Worm (Caenorhabditis elegans) whole organism, L4 larva: Measurements from ENCODE around the gene patr-1.

ENCODE experiments used
- F37D6.2 ChIP-seq: sonication (generic microtip); optimal IDR thresholded peaks from 2 replicates; lab custom pipeline; 2016; ENCODE audit warnings: mild to moderate bottlenecking, missing genetic modification characterization, missing compliant biosample characterization
- R02D3.7 ChIP-seq: fragments of 150-350 bp; sonication (generic microtip); optimal IDR thresholded peaks from 3 replicates; lab custom pipeline; 2014; ENCODE audit warnings: missing biosample characterization, missing genetic modification characterization
- T26A8.4 ChIP-seq: fragments of 200-800 bp; sonication (Bioruptor generic); IDR thresholded peaks from 2 replicates; pipeline ENCODE4 v1.3.6; 2022; ENCODE audit warnings: missing genetic modification characterization, missing compliant biosample characterization
- ZK337.2 ChIP-seq: fragments of 200-800 bp; sonication (Bioruptor generic); IDR thresholded peaks from 2 replicates; pipeline ENCODE4 v1.3.6; 2022; ENCODE audit warnings: missing genetic modification reagents, missing genetic modification characterization, missing compliant biosample characterization
- aha-1 ChIP-seq: fragments of 150-350 bp; peaks from one replicate; lab custom pipeline; 2014; ENCODE audit warnings: missing biosample characterization, missing genetic modification characterization
- ama-1 ChIP-seq: fragments of 150-350 bp; optimal IDR thresholded peaks from 2 replicates; lab custom pipeline; 2014; ENCODE audit warnings: inconsistent platforms, mixed read lengths
- attf-4 ChIP-seq: sonication (generic microtip); optimal IDR thresholded peaks from 3 replicates; lab custom pipeline; 2017; ENCODE audit warnings: missing biosample characterization, missing genetic modification characterization
- cey-2 ChIP-seq: sonication (generic microtip); optimal IDR thresholded peaks from 3 replicates; lab custom pipeline; 2017; ENCODE audit warnings: missing genetic modification characterization, mild to moderate bottlenecking, missing compliant biosample characterization, antibody characterized with exemption, borderline replicate concordance; ENCODE audit not compliant: insufficient read depth
- daf-16 ChIP-seq, 3 experiments: sonication (generic microtip); optimal IDR thresholded peaks; 2 replicates each; lab custom pipeline; 2016 to 2017; ENCODE audit warnings: missing genetic modification characterization in 3 of 3, missing genetic modification reagents in 3 of 3, mild to moderate bottlenecking in 2 of 3, missing compliant biosample characterization in 2 of 3, missing biosample characterization in 1 of 3, moderate library complexity in 1 of 3
- daf-19 ChIP-seq: fragments of 200-800 bp; sonication (Bioruptor generic); conservative IDR thresholded peaks from 2 replicates; pipeline ENCODE4 v1.3.6; 2022; ENCODE audit warnings: missing genetic modification characterization, missing compliant biosample characterization
- dve-1 ChIP-seq: sonication (generic microtip); optimal IDR thresholded peaks from 2 replicates; lab custom pipeline; 2017; ENCODE audit warnings: antibody characterized with exemption, mild to moderate bottlenecking, missing genetic modification characterization, missing compliant biosample characterization; ENCODE audit not compliant: insufficient read depth
- hmg-1.1 ChIP-seq: fragments of 200-800 bp; sonication (Bioruptor generic); IDR thresholded peaks from 2 replicates; pipeline ENCODE4 v1.3.6; 2022; ENCODE audit warnings: missing genetic modification reagents, missing genetic modification characterization, missing compliant biosample characterization
- lin-15B ChIP-seq: fragments of 150-350 bp; sonication (generic microtip); optimal IDR thresholded peaks from 3 replicates; lab custom pipeline; 2014; ENCODE audit warnings: missing biosample characterization, missing genetic modification characterization
- lin-38 ChIP-seq: fragments of 200-800 bp; sonication (Bioruptor generic); IDR thresholded peaks from 2 replicates; pipeline ENCODE4 v1.3.6; 2022; ENCODE audit warnings: missing genetic modification reagents, missing genetic modification characterization, missing compliant biosample characterization
- lir-3 ChIP-seq: sonication (generic microtip); optimal IDR thresholded peaks from 2 replicates; lab custom pipeline; 2016; ENCODE audit warnings: mild to moderate bottlenecking, missing genetic modification characterization, missing compliant biosample characterization
- lsy-2 ChIP-seq, 2 experiments: fragments of 150-350 bp in 1 of 2; sonication (generic microtip) in 1 of 2; optimal IDR thresholded peaks; 2 replicates each; lab custom pipeline; 2014 to 2017; ENCODE audit warnings: missing biosample characterization in 2 of 2, missing genetic modification characterization in 2 of 2
- madf-9 ChIP-seq: fragments of 200-800 bp; sonication (Bioruptor generic); conservative IDR thresholded peaks from 2 replicates; pipeline ENCODE4 v1.3.6; 2022; ENCODE audit warnings: missing genetic modification reagents, missing genetic modification characterization, missing compliant biosample characterization
- mes-2 ChIP-seq: sonication (generic microtip); optimal IDR thresholded peaks from 2 replicates; lab custom pipeline; 2016; ENCODE audit warnings: missing genotype, mild to moderate bottlenecking, missing genetic modification characterization, missing compliant biosample characterization; ENCODE audit not compliant: poor library complexity, severe bottlenecking
- nhr-10 ChIP-seq: fragments of 150-350 bp; optimal IDR thresholded peaks from 2 replicates; lab custom pipeline; 2014; ENCODE audit warnings: missing biosample characterization, missing genetic modification characterization
- nhr-11 ChIP-seq: fragments of 150-350 bp; optimal IDR thresholded peaks from 2 replicates; lab custom pipeline; 2014; ENCODE audit warnings: missing biosample characterization, missing genetic modification characterization
- nhr-42 ChIP-seq: fragments of 200-800 bp; sonication (Bioruptor generic); IDR thresholded peaks from 2 replicates; pipeline ENCODE4 v1.3.6; 2022; ENCODE audit warnings: missing genetic modification characterization, missing compliant biosample characterization
- nhr-76 ChIP-seq: fragments of 150-350 bp; optimal IDR thresholded peaks from 2 replicates; lab custom pipeline; 2014; ENCODE audit warnings: missing biosample characterization, missing genetic modification characterization
- pha-4 ChIP-seq, 2 experiments: fragments of 150-350 bp in 1 of 2; fragments of 200-800 bp in 1 of 2; sonication (Bioruptor generic) in 1 of 2; IDR thresholded peaks in 1 of 2; optimal IDR thresholded peaks in 1 of 2; 2 replicates each; pipeline versions ENCODE4 v1.3.6 to Lab custom; 2014 to 2022; ENCODE audit warnings: missing genetic modification characterization in 2 of 2, missing genetic modification reagents in 2 of 2, missing biosample characterization in 1 of 2, missing compliant biosample characterization in 1 of 2
- php-3 ChIP-seq: fragments of 200-800 bp; sonication (Bioruptor generic); IDR thresholded peaks from 2 replicates; pipeline ENCODE4 v1.3.6; 2022; ENCODE audit warnings: missing genetic modification reagents, missing genetic modification characterization, missing compliant biosample characterization
- pqm-1 ChIP-seq: sonication (generic microtip); optimal IDR thresholded peaks from 2 replicates; lab custom pipeline; 2017; ENCODE audit warnings: missing biosample characterization, missing genetic modification characterization
- set-16 ChIP-seq: fragments of 200-800 bp; sonication (Bioruptor generic); IDR thresholded peaks from 2 replicates; pipeline ENCODE4 v1.3.6; 2022; ENCODE audit warnings: missing genetic modification reagents, missing genetic modification characterization, missing compliant biosample characterization
- skn-1 ChIP-seq: fragments of 150-350 bp; optimal IDR thresholded peaks from 2 replicates; lab custom pipeline; 2014; ENCODE audit warnings: missing biosample characterization, missing genetic modification characterization
- spr-3 ChIP-seq: fragments of 200-800 bp; sonication (Bioruptor generic); optimal IDR thresholded peaks from 2 replicates; lab custom pipeline; 2018; ENCODE audit warnings: mild to moderate bottlenecking, missing genetic modification characterization, missing compliant biosample characterization
- tra-1 ChIP-seq: fragments of 200-800 bp; sonication (Bioruptor generic); IDR thresholded peaks from 2 replicates; pipeline ENCODE4 v1.3.6; 2022; ENCODE audit warnings: missing genetic modification reagents, missing genetic modification characterization, missing compliant biosample characterization
- unc-62 ChIP-seq, 3 experiments: fragments of 150-350 bp in 1 of 3; sonication (generic microtip); optimal IDR thresholded peaks in 2 of 3; peaks in 1 of 3; 1 replicate in 1 of 3; 2 replicates in 2 of 3; lab custom pipeline; 2014 to 2017; ENCODE audit warnings: missing biosample characterization in 3 of 3, missing genetic modification characterization in 3 of 3, missing genetic modification reagents in 3 of 3, missing genotype in 1 of 3
- zfp-3 ChIP-seq: fragments of 200-800 bp; sonication (Bioruptor generic); conservative IDR thresholded peaks from 2 replicates; pipeline ENCODE4 v1.3.6; 2022; ENCODE audit warnings: missing genetic modification reagents, missing genetic modification characterization, missing compliant biosample characterization

The patr-1 gene

ce11 chrII:11782493-11782892 is 4.8 kb upstream of the patr-1 start, which contains the start of gene F43G6.16 (continued):
- no peak for TF ChIP-seq pha-4 (GFP tag; IDR thresholded peaks at IDR 0.05; lab: Robert Waterston, UW)
- TF ChIP-seq pha-4 (tag; optimal IDR thresholded peaks at IDR 0.05; lab: Kevin White, UChicago), result no peak
- no peak for TF ChIP-seq attf-4 (tag; lab: Kevin White, UChicago)
- no peak for TF ChIP-seq madf-9
- TF ChIP-seq dve-1 (tag; lab: Kevin White, UChicago), result no peak
- no peak for TF ChIP-seq lir-3 (tag; lab: Kevin White, UChicago)
- peak in 1 of 2 experiments; percentile 94 for TF ChIP-seq lsy-2 (tag; optimal IDR thresholded peaks at IDR 0.05; lab: Kevin White, UChicago)
- TF ChIP-seq nhr-10 (tag; lab: Kevin White, UChicago), result no peak
- TF ChIP-seq skn-1 (tag; lab: Kevin White, UChicago), result no peak
- no peak for TF ChIP-seq nhr-11 (tag; lab: Kevin White, UChicago)
- TF ChIP-seq ama-1, result no peak
- no peak for TF ChIP-seq nhr-42

DNA sequence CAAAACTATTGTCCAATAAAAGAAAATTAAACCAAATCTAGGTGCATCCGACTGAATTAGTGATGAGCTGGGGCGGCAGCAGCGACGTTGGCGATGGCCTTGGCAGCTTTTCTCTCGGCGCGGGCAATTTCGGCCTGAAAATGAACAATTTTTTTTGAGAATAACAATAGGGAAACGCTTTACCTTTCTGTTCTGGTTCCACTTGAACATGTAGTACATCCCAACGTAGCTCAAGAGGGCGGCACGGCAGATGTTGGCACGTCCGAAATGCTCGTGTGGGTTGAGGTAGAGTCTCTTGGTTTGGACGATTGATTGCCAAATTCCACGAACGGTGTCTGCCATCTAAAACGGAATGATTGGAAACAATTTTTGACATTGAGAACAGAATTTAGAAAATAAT is 3.5 kb downstream of the patr-1 start, which contains the start of gene F44E5.1:
F44E5.1 (minus strand) TSS at position 342 of the 400 bp plus-strand sequence.
- TF ChIP-seq lin-38 (GFP tag; lab: Robert Waterston, UW), result peak; percentile 46
- peak; percentile 9 for TF ChIP-seq mes-2
- no peak for TF ChIP-seq ZK337.2 (GFP tag; lab: Robert Waterston, UW)
- peak; percentile 59; the same call in 1 of the 2 replicates for TF ChIP-seq zfp-3 (GFP tag; lab: Robert Waterston, UW)
- TF ChIP-seq ama-1, result peak; percentile 86
- peak; percentile 62; the same call in 1 of the 2 replicates for TF ChIP-seq php-3 (GFP tag; lab: Robert Waterston, UW)
- TF ChIP-seq hmg-1.1 (GFP tag; lab: Robert Waterston, UW), result 0 out of 2 replicates have a peak, but pooled peaks have one; percentile 11
- TF ChIP-seq nhr-11 (tag; lab: Kevin White, UChicago), result no peak

- TF ChIP-seq daf-16 (GFP tag; optimal IDR thresholded peaks at IDR 0.05; lab: Kevin White, UChicago), result no peak
- TF ChIP-seq daf-16 (tag; optimal IDR thresholded peaks at IDR 0.05; lab: Kevin White, UChicago), result no peak
- TF ChIP-seq R02D3.7 (tag; lab: Kevin White, UChicago), result no peak
- TF ChIP-seq F37D6.2 (tag; lab: Kevin White, UChicago), result no peak
- no peak for TF ChIP-seq cey-2 (tag; lab: Kevin White, UChicago)
- no peak for TF ChIP-seq spr-3 (GFP tag; lab: Kevin White, UChicago)
- TF ChIP-seq daf-19 (GFP tag; lab: Robert Waterston, UW), result no peak
- no peak for TF ChIP-seq tra-1 (GFP tag; lab: Robert Waterston, UW)
- TF ChIP-seq aha-1, result peak; percentile 20
These were observed 5.4 kb downstream of the patr-1 start, which contains the start of gene F44E5.15 for ce11 chrII:11772364-11772763. F44E5.15 (plus strand) TSS chrII:11772664.

ce11 chrII:11766472-11766871 is 11.3 kb downstream of the patr-1 start, which contains the start of gene F44E5.2:
F44E5.2 (plus strand) TSS chrII:11766772.
- TF ChIP-seq pqm-1, result no peak
- peak in 1 of 2 experiments; percentile 43 for TF ChIP-seq unc-62 (GFP tag; optimal IDR thresholded peaks at IDR 0.05 in 1 of 2; lab: Kevin White, UChicago)
- TF ChIP-seq unc-62 (tag; optimal IDR thresholded peaks at IDR 0.05; lab: Kevin White, UChicago), result no peak

DNA sequence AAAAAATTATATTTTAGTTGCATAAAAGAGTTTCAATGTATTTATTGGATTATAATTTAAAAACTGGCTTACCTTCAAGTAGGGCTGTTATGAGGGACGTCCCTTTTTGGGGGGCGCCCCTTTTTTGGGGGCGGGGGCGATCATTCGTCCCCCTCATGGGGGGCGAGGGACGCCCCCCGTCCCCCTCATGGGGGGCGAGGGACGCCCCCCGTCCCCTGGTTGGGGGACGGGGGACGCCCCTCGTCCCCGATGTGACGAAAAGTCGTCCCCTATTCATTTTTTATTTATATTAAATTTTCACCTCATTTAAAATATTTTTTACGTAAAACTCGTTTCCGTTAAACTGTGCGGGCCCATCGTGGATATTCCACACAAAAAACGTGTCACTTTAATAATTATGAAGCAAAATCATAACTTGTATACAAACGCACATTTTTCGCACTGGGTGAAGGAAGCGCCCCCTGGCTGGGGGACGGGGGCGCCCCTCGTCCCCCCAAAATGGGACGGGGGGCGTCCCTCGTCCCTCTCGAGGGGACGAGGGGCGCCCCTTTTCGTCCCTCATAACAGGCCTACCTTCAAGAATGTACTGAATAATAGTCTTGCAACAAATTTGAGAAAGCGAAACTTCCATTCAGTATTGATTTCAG is 12.1 kb downstream of the patr-1 start:
- TF ChIP-seq php-3 (GFP tag; lab: Robert Waterston, UW) (no peak), pha-4 (GFP tag; IDR thresholded peaks at IDR 0.05; lab: Robert Waterston, UW) (peak; percentile 98; the same call in 1 of the 2 replicates), pha-4 (tag; optimal IDR thresholded peaks at IDR 0.05; lab: Kevin White, UChicago) (no peak), lin-15B (no peak), set-16 (peak; percentile 97), nhr-76 (tag; lab: Kevin White, UChicago) (no peak), T26A8.4 (no peak)
